Worm (Caenorhabditis elegans) whole organism, L1 larva: ENCODE measurements around the gene cka-2.
A peak's percentile ranks its signal among the peaks of the same experiment; 100 is the strongest.

Experiments used
- F16B12.6 ChIP-seq: fragments of 150-350 bp; optimal IDR thresholded peaks from 2 replicates; lab custom pipeline; 2014; ENCODE audit warnings: missing biosample characterization, missing genetic modification characterization
- blmp-1 ChIP-seq: fragments of 150-350 bp; optimal IDR thresholded peaks from 2 replicates; lab custom pipeline; 2014; ENCODE audit warnings: missing biosample characterization, missing genetic modification characterization
- ceh-63 ChIP-seq: fragments of 200-800 bp; sonication (Bioruptor generic); optimal IDR thresholded peaks from 2 replicates; lab custom pipeline; 2018; ENCODE audit warnings: mild to moderate bottlenecking, missing genetic modification characterization, missing compliant biosample characterization
- ceh-8 ChIP-seq: fragments of 200-800 bp; sonication (Bioruptor generic); optimal IDR thresholded peaks from 2 replicates; lab custom pipeline; 2018; ENCODE audit warnings: mild to moderate bottlenecking, missing genetic modification characterization, moderate library complexity, missing compliant biosample characterization
- ceh-82 ChIP-seq, 3 experiments: fragments of 150-350 bp in 1 of 3; sonication (generic microtip) in 2 of 3; optimal IDR thresholded peaks; 2 replicates each; lab custom pipeline; 2014 to 2017; ENCODE audit warnings: missing biosample characterization in 3 of 3, missing genetic modification characterization in 3 of 3
- ceh-90 ChIP-seq: sonication (generic microtip); optimal IDR thresholded peaks from 2 replicates; lab custom pipeline; 2016; ENCODE audit warnings: missing genetic modification characterization, missing compliant biosample characterization
- dsc-1 ChIP-seq: sonication (generic microtip); optimal IDR thresholded peaks from 2 replicates; lab custom pipeline; 2016; ENCODE audit warnings: mild to moderate bottlenecking, missing genetic modification characterization, missing compliant biosample characterization
- efl-1 ChIP-seq, 4 experiments: fragments of 150-350 bp; optimal IDR thresholded peaks in 3 of 4; peaks in 1 of 4; 1 replicate in 1 of 4; 2 replicates in 3 of 4; lab custom pipeline; 2014; ENCODE audit warnings: missing biosample characterization in 2 of 4, missing genetic modification characterization in 2 of 4, missing genetic modification reagents in 2 of 4
- efl-3 ChIP-seq: fragments of 200-800 bp; sonication (Bioruptor generic); optimal IDR thresholded peaks from 2 replicates; lab custom pipeline; 2018; ENCODE audit warnings: mild to moderate bottlenecking, missing genetic modification characterization, missing compliant biosample characterization
- elt-2 ChIP-seq: sonication (generic microtip); optimal IDR thresholded peaks from 2 replicates; lab custom pipeline; 2016; ENCODE audit warnings: missing genetic modification characterization, mild to moderate bottlenecking, inconsistent platforms, missing compliant biosample characterization, missing genetic modification reagents
- elt-3 ChIP-seq, 6 experiments: fragments of 150-350 bp in 1 of 6; sonication (generic microtip); optimal IDR thresholded peaks; 2 replicates each; lab custom pipeline; 2017 to 2018; ENCODE audit warnings: missing biosample characterization in 6 of 6, missing genetic modification characterization in 6 of 6, inconsistent platforms in 1 of 6
- ets-5 ChIP-seq: fragments of 200-800 bp; sonication (Bioruptor generic); IDR thresholded peaks from 2 replicates; pipeline ENCODE4 v1.3.6; 2022; ENCODE audit warnings: missing genetic modification characterization, missing compliant biosample characterization
- fkh-4 ChIP-seq: sonication (generic microtip); optimal IDR thresholded peaks from 2 replicates; lab custom pipeline; 2016; ENCODE audit warnings: missing compliant biosample characterization, missing genetic modification characterization, borderline replicate concordance
- fos-1 ChIP-seq: fragments of 150-350 bp; optimal IDR thresholded peaks from 2 replicates; lab custom pipeline; 2014; ENCODE audit warnings: missing biosample characterization, missing genetic modification characterization
- grh-1 ChIP-seq: fragments of 200-800 bp; sonication (Bioruptor generic); IDR thresholded peaks from 2 replicates; pipeline ENCODE4 v1.3.6; 2022; ENCODE audit warnings: missing genetic modification reagents, missing genetic modification characterization, missing compliant biosample characterization
- irx-1 ChIP-seq: sonication (generic microtip); optimal IDR thresholded peaks from 2 replicates; lab custom pipeline; 2016; ENCODE audit warnings: missing genetic modification characterization, missing compliant biosample characterization
- lin-14 ChIP-seq: fragments of 200-800 bp; sonication (Bioruptor generic); optimal IDR thresholded peaks from 2 replicates; lab custom pipeline; 2018; ENCODE audit warnings: mild to moderate bottlenecking, missing genetic modification characterization, moderate library complexity, missing compliant biosample characterization
- lin-15B ChIP-seq: fragments of 150-350 bp; sonication (generic microtip); optimal IDR thresholded peaks from 3 replicates; lab custom pipeline; 2014; ENCODE audit warnings: missing biosample characterization, missing genetic modification characterization
- lin-35 ChIP-seq, 2 experiments: fragments of 150-350 bp; optimal IDR thresholded peaks; 2 replicates each; lab custom pipeline; 2014; ENCODE audit warnings: missing biosample characterization in 2 of 2, missing genetic modification characterization in 2 of 2, missing genetic modification reagents in 2 of 2
- mdl-1 ChIP-seq, 2 experiments: fragments of 150-350 bp; optimal IDR thresholded peaks; 2 replicates each; lab custom pipeline; 2014 to 2017; ENCODE audit warnings: missing biosample characterization in 2 of 2, missing genetic modification characterization in 2 of 2, inconsistent platforms in 1 of 2
- mep-1 ChIP-seq: fragments of 150-350 bp; optimal IDR thresholded peaks from 2 replicates; lab custom pipeline; 2014; ENCODE audit warnings: missing biosample characterization, missing genetic modification characterization
- nhr-19 ChIP-seq: fragments of 200-800 bp; sonication (Bioruptor generic); conservative IDR thresholded peaks from 2 replicates; pipeline ENCODE4 v1.3.6; 2022; ENCODE audit warnings: missing genetic modification characterization, missing compliant biosample characterization
- nhr-20 ChIP-seq: sonication (generic microtip); optimal IDR thresholded peaks from 2 replicates; lab custom pipeline; 2016; ENCODE audit warnings: mild to moderate bottlenecking, missing genetic modification characterization, missing compliant biosample characterization
- nhr-77 ChIP-seq: fragments of 150-350 bp; optimal IDR thresholded peaks from 2 replicates; lab custom pipeline; 2014; ENCODE audit warnings: missing biosample characterization, missing genetic modification characterization
- nhr-84 ChIP-seq: sonication (generic microtip); optimal IDR thresholded peaks from 2 replicates; lab custom pipeline; 2017; ENCODE audit warnings: missing biosample characterization, missing genetic modification characterization
- nhr-90 ChIP-seq: sonication (generic microtip); optimal IDR thresholded peaks from 2 replicates; lab custom pipeline; 2016; ENCODE audit warnings: mild to moderate bottlenecking, missing genetic modification characterization, missing compliant biosample characterization; ENCODE audit not compliant: poor library complexity
- pag-3 ChIP-seq: sonication (generic microtip); optimal IDR thresholded peaks from 2 replicates; lab custom pipeline; 2017; ENCODE audit warnings: missing genetic modification characterization, mild to moderate bottlenecking, missing compliant biosample characterization, antibody characterized with exemption, borderline replicate concordance; ENCODE audit not compliant: insufficient read depth
- pax-3 ChIP-seq: fragments of 200-800 bp; sonication (Bioruptor generic); optimal IDR thresholded peaks from 2 replicates; lab custom pipeline; 2018; ENCODE audit warnings: mild to moderate bottlenecking, missing genetic modification characterization, moderate library complexity, missing compliant biosample characterization
- rnt-1 ChIP-seq: sonication (generic microtip); optimal IDR thresholded peaks from 2 replicates; lab custom pipeline; 2016; ENCODE audit warnings: mild to moderate bottlenecking, missing genetic modification characterization, moderate library complexity, missing compliant biosample characterization
- snpc-4 ChIP-seq: fragments of 150-350 bp; optimal IDR thresholded peaks from 2 replicates; lab custom pipeline; 2014; ENCODE audit warnings: missing biosample characterization, missing genetic modification characterization
- sox-4 ChIP-seq: sonication (generic microtip); optimal IDR thresholded peaks from 2 replicates; lab custom pipeline; 2016; ENCODE audit warnings: missing genetic modification characterization, missing compliant biosample characterization
- unc-130 ChIP-seq: fragments of 150-350 bp; optimal IDR thresholded peaks from 2 replicates; lab custom pipeline; 2017; ENCODE audit warnings: missing biosample characterization, missing genetic modification characterization, inconsistent platforms
- unc-30 ChIP-seq: sonication (generic microtip); optimal IDR thresholded peaks from 2 replicates; lab custom pipeline; 2017; ENCODE audit warnings: missing biosample characterization, missing genetic modification characterization
- unc-98 ChIP-seq: fragments of 200-800 bp; sonication (Bioruptor generic); IDR thresholded peaks from 2 replicates; pipeline ENCODE4 v1.3.6; 2022; ENCODE audit warnings: missing genetic modification characterization, missing compliant biosample characterization
- vab-15 ChIP-seq: sonication (generic microtip); optimal IDR thresholded peaks from 2 replicates; lab custom pipeline; 2017; ENCODE audit warnings: missing genotype, mild to moderate bottlenecking, missing genetic modification characterization, missing compliant biosample characterization
- xbp-1 ChIP-seq: sonication (generic microtip); optimal IDR thresholded peaks from 2 replicates; lab custom pipeline; 2016; ENCODE audit warnings: missing genetic modification characterization, missing compliant biosample characterization
- zag-1 ChIP-seq: fragments of 150-350 bp; optimal IDR thresholded peaks from 2 replicates; lab custom pipeline; 2014; ENCODE audit warnings: missing biosample characterization, missing genetic modification characterization
- zip-4 ChIP-seq: fragments of 200-800 bp; sonication (Bioruptor generic); optimal IDR thresholded peaks from 2 replicates; lab custom pipeline; 2018; ENCODE audit warnings: mild to moderate bottlenecking, missing genetic modification characterization, moderate library complexity, missing compliant biosample characterization
- ztf-4 ChIP-seq: fragments of 150-350 bp; optimal IDR thresholded peaks from 2 replicates; lab custom pipeline; 2014; ENCODE audit warnings: missing biosample characterization, missing genetic modification characterization

cka-2 gene

DNA sequence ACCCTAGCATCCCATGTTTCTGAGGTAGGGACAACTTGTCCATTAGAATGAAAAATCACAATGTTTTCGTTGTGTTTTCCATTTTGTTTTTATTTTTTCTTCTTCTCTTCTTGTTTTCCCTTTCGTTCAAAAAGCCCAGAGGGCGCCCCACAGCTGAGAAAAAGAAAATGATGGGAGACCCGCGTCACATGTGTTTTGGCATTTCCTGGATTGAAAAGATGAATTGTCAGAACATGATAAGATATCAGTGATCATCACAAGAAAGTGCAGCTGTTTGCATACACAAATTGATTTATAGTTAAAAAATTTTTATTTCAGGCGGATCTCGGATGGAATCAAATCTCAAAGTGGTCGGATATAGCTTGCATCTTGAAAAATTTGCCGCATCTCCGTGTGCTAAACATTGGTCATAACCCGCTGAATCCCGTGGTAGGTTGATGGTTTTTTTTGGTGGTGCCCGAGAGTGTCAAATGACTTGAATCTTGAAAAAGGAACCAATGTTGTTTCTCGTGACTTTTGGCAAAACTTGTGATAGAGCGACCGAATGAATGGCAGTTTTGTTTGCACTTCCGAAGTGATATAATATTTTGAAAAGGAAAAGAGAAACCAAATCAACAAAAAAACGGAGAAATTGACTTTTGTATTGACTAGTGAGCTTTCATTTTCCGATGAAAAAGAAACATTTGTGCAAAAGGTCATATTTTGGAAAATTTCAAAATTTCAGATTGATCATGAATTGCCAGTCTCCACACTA is 19.6 kb upstream of the cka-2 start (continued):
- TF ChIP-seq nhr-84 (tag; lab: Kevin White, UChicago): no peak
- no peak for TF ChIP-seq ceh-63 (GFP tag; lab: Kevin White, UChicago)
- no peak for TF ChIP-seq ceh-82 (tag; optimal IDR thresholded peaks at IDR 0.05; lab: Kevin White, UChicago)
- no peak for TF ChIP-seq unc-130
- no peak for TF ChIP-seq dsc-1 (tag; lab: Kevin White, UChicago)
- peak; percentile 89 for TF ChIP-seq blmp-1 (tag; lab: Kevin White, UChicago)
- no peak for TF ChIP-seq pax-3 (tag; lab: Kevin White, UChicago)
- TF ChIP-seq ztf-4 (tag; lab: Kevin White, UChicago): no peak
- no peak for TF ChIP-seq unc-98
- peak in 1 of 2 experiments; percentile 38 for TF ChIP-seq mdl-1 (tag; optimal IDR thresholded peaks at IDR 0.05; lab: Kevin White, UChicago)
- no peak for TF ChIP-seq sox-4 (tag; lab: Kevin White, UChicago)
- TF ChIP-seq lin-14 (GFP tag; lab: Kevin White, UChicago): peak; percentile 53
- TF ChIP-seq elt-3 (tag; optimal IDR thresholded peaks at IDR 0.05; lab: Kevin White, UChicago): no peak
- no peak for TF ChIP-seq unc-30 (tag; lab: Kevin White, UChicago)
- no peak for TF ChIP-seq snpc-4
- no peak for TF ChIP-seq zip-4 (GFP tag; lab: Kevin White, UChicago)
- no peak for TF ChIP-seq efl-3 (GFP tag; lab: Kevin White, UChicago)
- TF ChIP-seq vab-15 (tag; lab: Kevin White, UChicago): no peak
- no peak for TF ChIP-seq nhr-19 (GFP tag; lab: Robert Waterston, UW)
- no peak for TF ChIP-seq pag-3
- no peak for TF ChIP-seq F16B12.6 (tag; lab: Kevin White, UChicago)
- TF ChIP-seq elt-2 (tag; lab: Kevin White, UChicago): peak; percentile 26
- peak; percentile 3 for TF ChIP-seq mep-1 (tag; lab: Kevin White, UChicago)
- TF ChIP-seq lin-35 (GFP tag; optimal IDR thresholded peaks at IDR 0.05; lab: Kevin White, UChicago): peak in 1 of 2 experiments; percentile 64
- TF ChIP-seq grh-1: no peak
- no peak for TF ChIP-seq zag-1 (tag; lab: Kevin White, UChicago)
- no peak for TF ChIP-seq ceh-8
- no peak for TF ChIP-seq nhr-77 (tag; lab: Kevin White, UChicago)
- TF ChIP-seq nhr-20 (tag; lab: Kevin White, UChicago): peak; percentile 46
- TF ChIP-seq ets-5: no peak
- TF ChIP-seq fos-1 (tag; lab: Kevin White, UChicago): no peak
- no peak for TF ChIP-seq lin-15B (tag; lab: Kevin White, UChicago)
- peak; percentile 45 for TF ChIP-seq rnt-1
- TF ChIP-seq xbp-1 (tag; lab: Kevin White, UChicago): peak; percentile 2
- TF ChIP-seq irx-1: no peak
- TF ChIP-seq fkh-4 (tag; lab: Kevin White, UChicago): no peak
- no peak for TF ChIP-seq efl-1 (optimal IDR thresholded peaks at IDR 0.05; lab: Kevin White, UChicago)
- no peak for TF ChIP-seq efl-1 (GFP tag; optimal IDR thresholded peaks at IDR 0.05 in 1 of 2; lab: Kevin White, UChicago)
- no peak for TF ChIP-seq nhr-90

DNA sequence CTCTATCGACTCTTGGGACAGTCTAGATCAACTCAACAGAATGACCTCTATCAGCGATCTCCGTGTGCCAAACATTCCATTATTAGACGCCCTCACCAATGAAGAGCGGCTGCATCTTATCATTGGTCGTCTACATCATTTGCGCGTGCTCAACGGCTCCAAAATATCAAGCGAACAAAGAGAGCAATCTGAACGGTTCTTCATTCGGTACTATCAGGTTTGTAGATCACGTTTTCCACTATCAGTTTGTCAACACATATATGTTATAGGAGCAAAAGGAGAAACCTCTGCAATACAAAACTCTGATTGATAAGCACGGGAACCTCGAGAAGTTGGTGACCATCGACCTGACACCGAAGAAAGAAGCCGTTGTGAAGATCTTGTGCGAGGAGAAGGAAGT is 17.5 kb upstream of the cka-2 start:
- TF ChIP-seq elt-2 (tag; lab: Kevin White, UChicago) (peak; percentile 43), nhr-77 (tag; lab: Kevin White, UChicago) (no peak), ceh-90 (tag; lab: Kevin White, UChicago) (no peak)
- TF ChIP-seq, all 84 proteins: peak for 1
